Fruit fly (Drosophila melanogaster): ENCODE results near the gene Spn28F.

The Spn28F gene

DNA sequence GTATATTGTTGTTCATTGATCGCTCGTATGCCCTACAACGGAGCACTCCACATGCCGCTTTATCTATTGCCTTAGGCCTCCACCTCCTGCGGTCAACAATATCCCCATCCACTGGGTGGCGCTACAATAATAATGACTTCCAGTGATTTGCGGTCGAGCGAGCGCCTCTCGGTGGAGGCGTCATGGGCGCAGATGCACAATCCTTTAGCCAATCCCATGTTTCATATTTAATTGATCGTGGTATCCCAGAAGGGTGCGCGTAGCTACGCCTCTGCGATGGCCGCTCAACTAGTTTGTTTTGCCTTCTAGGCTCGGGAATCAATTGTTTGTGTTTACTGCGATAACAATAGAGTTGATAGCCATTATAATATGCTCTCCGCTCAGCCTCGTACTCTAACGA is 12.5 kb downstream of the Spn28F start (continued):
- no peak for TF ChIP-seq pan (optimal IDR thresholded peaks at IDR 0.05)
- no peak for TF ChIP-seq pan (GFP tag; optimal IDR thresholded peaks at IDR 0.05 in 1 of 2, IDR thresholded peaks at IDR 0.05 in 1 of 2)
- TF ChIP-seq aop (GFP tag; IDR thresholded peaks at IDR 0.05): no peak
- no peak for TF ChIP-seq croc (GFP tag; conservative IDR thresholded peaks at IDR 0.05)
- TF ChIP-seq al (GFP tag; IDR thresholded peaks at IDR 0.05): 0 out of 2 replicates have a peak, but pooled peaks have one; percentile 16
- TF ChIP-seq Drgx (GFP tag; IDR thresholded peaks at IDR 0.05): peak; percentile 81
- 0 out of 3 replicates have a peak, but pooled peaks have one; percentile 15 for TF ChIP-seq CG34422 (GFP tag; IDR thresholded peaks at IDR 0.05)
- no peak for TF ChIP-seq ac (GFP tag; optimal IDR thresholded peaks at IDR 0.05)
- TF ChIP-seq CG9876 (GFP tag; optimal IDR thresholded peaks at IDR 0.05): no peak
- no peak for TF ChIP-seq cwo (GFP tag; optimal IDR thresholded peaks at IDR 0.05)
- no peak for TF ChIP-seq CG8944 (GFP tag; optimal IDR thresholded peaks at IDR 0.05)
- TF ChIP-seq dysf (GFP tag; IDR thresholded peaks at IDR 0.05): peak; percentile 5; the same call in 1 of the 3 replicates
- no peak for TF ChIP-seq MTF-1 (GFP tag; optimal IDR thresholded peaks at IDR 0.05; ENCODE audit: borderline replicate concordance)
- TF ChIP-seq slbo (GFP tag; IDR thresholded peaks at IDR 0.05): peak; percentile 46
- no peak for TF ChIP-seq esg (GFP tag; conservative IDR thresholded peaks at IDR 0.05)
- no peak for TF ChIP-seq CG12155 (GFP tag; optimal IDR thresholded peaks at IDR 0.05)
- TF ChIP-seq E2f1 (GFP tag; IDR thresholded peaks at IDR 0.05): no peak
- TF ChIP-seq CG7963 (GFP tag; IDR thresholded peaks at IDR 0.05; ENCODE audit: partially characterized antibody): no peak
- no peak for TF ChIP-seq CG12236 (GFP tag; optimal IDR thresholded peaks at IDR 0.05)
- TF ChIP-seq crp (GFP tag; optimal IDR thresholded peaks at IDR 0.05): no peak
- no peak for TF ChIP-seq kay (GFP tag; optimal IDR thresholded peaks at IDR 0.05)
- no peak for TF ChIP-seq sna (GFP tag; IDR thresholded peaks at IDR 0.05; ENCODE audit: partially characterized antibody)
- TF ChIP-seq CG1603 (tag; optimal IDR thresholded peaks at IDR 0.05): no peak
- TF ChIP-seq odd (GFP tag; optimal IDR thresholded peaks at IDR 0.05): no peak
- no peak for TF ChIP-seq Dip3 (GFP tag; optimal IDR thresholded peaks at IDR 0.05)
- no peak for TF ChIP-seq CG7556 (GFP tag; optimal IDR thresholded peaks at IDR 0.05)
- TF ChIP-seq CG12104 (GFP tag; optimal IDR thresholded peaks at IDR 0.05): no peak
- no peak for TF ChIP-seq CG8089 (GFP tag; optimal IDR thresholded peaks at IDR 0.05)
- TF ChIP-seq fd64A (GFP tag; optimal IDR thresholded peaks at IDR 0.05): peak; percentile 7
- TF ChIP-seq mirr (GFP tag; optimal IDR thresholded peaks at IDR 0.05): no peak
- TF ChIP-seq CG2889 (GFP tag; IDR thresholded peaks at IDR 0.05): no peak
- TF ChIP-seq en (GFP tag; optimal IDR thresholded peaks at IDR 0.05): no peak
- TF ChIP-seq Spps (tag; optimal IDR thresholded peaks at IDR 0.05): no peak
- no peak for TF ChIP-seq Scr (GFP tag; IDR thresholded peaks at IDR 0.05; ENCODE audit: partially characterized antibody)
- TF ChIP-seq ham (GFP tag; IDR thresholded peaks at IDR 0.05): no peak
- no peak for TF ChIP-seq CG9932 (GFP tag; IDR thresholded peaks at IDR 0.05)
- no peak for TF ChIP-seq p53 (GFP tag; optimal IDR thresholded peaks at IDR 0.05)
- no peak for TF ChIP-seq Trl (optimal IDR thresholded peaks at IDR 0.05)
- no peak for TF ChIP-seq Trl (GFP tag; optimal IDR thresholded peaks at IDR 0.05)
- no peak for TF ChIP-seq CG15601 (tag; optimal IDR thresholded peaks at IDR 0.05)
- no peak for TF ChIP-seq CG8765 (GFP tag; IDR thresholded peaks at IDR 0.05)
- TF ChIP-seq Dll (GFP tag; IDR thresholded peaks at IDR 0.05; ENCODE audit: partially characterized antibody): no peak
- no peak for TF ChIP-seq Taf1 (GFP tag; IDR thresholded peaks at IDR 0.05)
- TF ChIP-seq CG10959 (GFP tag; IDR thresholded peaks at IDR 0.05): no peak
- no peak for TF ChIP-seq vfl (GFP tag; optimal IDR thresholded peaks at IDR 0.05)
- TF ChIP-seq dm (GFP tag; optimal IDR thresholded peaks at IDR 0.05): no peak
- no peak for TF ChIP-seq CG17802 (tag; optimal IDR thresholded peaks at IDR 0.05)
- TF ChIP-seq eyg (GFP tag; optimal IDR thresholded peaks at IDR 0.05): no peak
- TF ChIP-seq Antp (GFP tag; optimal IDR thresholded peaks at IDR 0.05): no peak
- no peak for TF ChIP-seq H2.0 (GFP tag; IDR thresholded peaks at IDR 0.05)
- TF ChIP-seq sisA (GFP tag; IDR thresholded peaks at IDR 0.05): no peak
- TF ChIP-seq ttk (GFP tag; IDR thresholded peaks at IDR 0.05): no peak
- TF ChIP-seq CG15514 (GFP tag; optimal IDR thresholded peaks at IDR 0.05): no peak
